Worm (Caenorhabditis elegans) whole organism, L2 larva: Measurements from ENCODE around the gene ZC395.4.

Experiments used
- alr-1 ChIP-seq: fragments of 150-350 bp; optimal IDR thresholded peaks from 2 replicates; lab custom pipeline; 2014; ENCODE audit warnings: missing biosample characterization, missing genetic modification characterization
- aly-2 ChIP-seq: fragments of 150-350 bp; optimal IDR thresholded peaks from 2 replicates; lab custom pipeline; 2014; ENCODE audit warnings: missing biosample characterization, missing genetic modification characterization
- ceh-82 ChIP-seq: fragments of 150-350 bp; optimal IDR thresholded peaks from 2 replicates; lab custom pipeline; 2014; ENCODE audit warnings: missing biosample characterization, missing genetic modification characterization
- lin-11 ChIP-seq: fragments of 150-350 bp; sonication (generic microtip); optimal IDR thresholded peaks from 2 replicates; lab custom pipeline; 2014; ENCODE audit warnings: missing biosample characterization, missing genetic modification characterization, inconsistent platforms, mixed read lengths
- lin-39 ChIP-seq: fragments of 150-350 bp; optimal IDR thresholded peaks from 2 replicates; lab custom pipeline; 2014; ENCODE audit warnings: missing biosample characterization, missing genetic modification reagents, missing genetic modification characterization
- nhr-11 ChIP-seq: fragments of 150-350 bp; optimal IDR thresholded peaks from 2 replicates; lab custom pipeline; 2014; ENCODE audit warnings: missing biosample characterization, missing genetic modification characterization
- nhr-129 ChIP-seq: fragments of 150-350 bp; optimal IDR thresholded peaks from 2 replicates; lab custom pipeline; 2014; ENCODE audit warnings: missing biosample characterization, missing genetic modification characterization
- nhr-23 ChIP-seq: fragments of 150-350 bp; optimal IDR thresholded peaks from 2 replicates; lab custom pipeline; 2014; ENCODE audit warnings: missing biosample characterization, missing genetic modification reagents, missing genetic modification characterization
- nhr-25 ChIP-seq: fragments of 150-350 bp; sonication (generic microtip); optimal IDR thresholded peaks from 3 replicates; lab custom pipeline; 2014; ENCODE audit warnings: missing biosample characterization, missing genetic modification characterization
- ztf-11 ChIP-seq: sonication (generic microtip); optimal IDR thresholded peaks from 2 replicates; lab custom pipeline; 2017; ENCODE audit warnings: missing biosample characterization, missing genetic modification characterization

- TF ChIP-seq nhr-25 (tag; lab: Kevin White, UChicago) = no peak
- no peak for TF ChIP-seq alr-1 (tag; lab: Kevin White, UChicago)
- no peak for TF ChIP-seq lin-39 (tag; lab: Kevin White, UChicago)
- no peak for TF ChIP-seq ceh-82 (tag; lab: Kevin White, UChicago)
- TF ChIP-seq nhr-23 (tag; lab: Kevin White, UChicago) = no peak
- no peak for TF ChIP-seq nhr-129 (tag; lab: Kevin White, UChicago)
- TF ChIP-seq aly-2 (tag; lab: Kevin White, UChicago) = no peak
- TF ChIP-seq lin-11 (tag; lab: Kevin White, UChicago) = no peak
- TF ChIP-seq ztf-11 (tag; lab: Kevin White, UChicago) = no peak
- TF ChIP-seq nhr-11 (tag; lab: Kevin White, UChicago) = no peak
Measured at ce11 chrIII:5286205-5286604, 16.3 kb downstream of the ZC395.4 start, which contains the start of gene ZC395.11.
